Fruit fly (Drosophila melanogaster) whole organism, pupa: Measurements from ENCODE around the gene Osi16.

Source experiments
- CG10348 ChIP-seq: fragments of 200-800 bp; sonication (Bioruptor generic); IDR thresholded peaks from 2 replicates; pipeline ENCODE4 v1.3.6; 2022; ENCODE audit warnings: missing biosample characterization, missing genetic modification characterization
- CG12605 ChIP-seq: fragments of 200-800 bp; sonication (Bioruptor generic); IDR thresholded peaks from 2 replicates; pipeline ENCODE4 v1.3.6; 2022; ENCODE audit warnings: missing biosample characterization, missing genetic modification characterization
- CG13204 ChIP-seq: fragments of 200-800 bp; sonication (Bioruptor generic); optimal IDR thresholded peaks from 2 replicates; lab custom pipeline; 2018; ENCODE audit warnings: missing biosample characterization, mild to moderate bottlenecking, missing genetic modification characterization, moderate library complexity
- CG14655 ChIP-seq: fragments of 200-800 bp; sonication (Bioruptor generic); optimal IDR thresholded peaks from 3 replicates; lab custom pipeline; 2017; ENCODE audit warnings: mild to moderate bottlenecking, missing biosample characterization, missing genetic modification reagents, missing genetic modification characterization
- CG15710 ChIP-seq: fragments of 200-800 bp; sonication (Bioruptor generic); optimal IDR thresholded peaks from 2 replicates; lab custom pipeline; 2018; ENCODE audit warnings: missing biosample characterization, mild to moderate bottlenecking, missing genetic modification characterization, moderate library complexity
- CG17806 ChIP-seq: fragments of 200-800 bp; sonication (Bioruptor generic); optimal IDR thresholded peaks from 2 replicates; lab custom pipeline; 2018; ENCODE audit warnings: missing biosample characterization, mild to moderate bottlenecking, missing genetic modification characterization, moderate library complexity
- CG32121 ChIP-seq: fragments of 200-800 bp; sonication (Bioruptor generic); IDR thresholded peaks from 2 replicates; pipeline ENCODE4 v1.3.6; 2022; ENCODE audit warnings: missing biosample characterization, missing genetic modification characterization
- CG34367 ChIP-seq: fragments of 200-800 bp; sonication (Bioruptor generic); optimal IDR thresholded peaks from 2 replicates; lab custom pipeline; 2018; ENCODE audit warnings: missing biosample characterization, mild to moderate bottlenecking, missing genetic modification characterization
- CG4496 ChIP-seq: fragments of 200-800 bp; sonication (Bioruptor generic); IDR thresholded peaks from 3 replicates; pipeline ENCODE4 v1.3.6; 2022; ENCODE audit warnings: missing biosample characterization, missing genetic modification characterization
- CG8159 ChIP-seq: fragments of 200-800 bp; sonication (Bioruptor generic); optimal IDR thresholded peaks from 3 replicates; lab custom pipeline; 2018; ENCODE audit warnings: missing biosample characterization, mild to moderate bottlenecking, missing genetic modification characterization, moderate library complexity
- CG8301 ChIP-seq: fragments of 200-800 bp; sonication (Bioruptor generic); optimal IDR thresholded peaks from 2 replicates; lab custom pipeline; 2018; ENCODE audit warnings: missing biosample characterization, mild to moderate bottlenecking, missing genetic modification characterization
- CG9948 ChIP-seq: fragments of 200-800 bp; sonication (Bioruptor generic); optimal IDR thresholded peaks from 2 replicates; lab custom pipeline; 2018; ENCODE audit warnings: missing biosample characterization, mild to moderate bottlenecking, missing genetic modification characterization, moderate library complexity
- D1 ChIP-seq: fragments of 200-800 bp; sonication (Bioruptor generic); optimal IDR thresholded peaks from 2 replicates; lab custom pipeline; 2018; ENCODE audit warnings: missing biosample characterization, mild to moderate bottlenecking, missing genetic modification characterization, moderate library complexity
- EcR ChIP-seq: fragments of 200-800 bp; sonication (Bioruptor generic); optimal IDR thresholded peaks from 3 replicates; lab custom pipeline; 2019; ENCODE audit warnings: missing biosample characterization, missing genetic modification characterization, mild to moderate bottlenecking, moderate library complexity, missing genetic modification reagents
- Ets98B ChIP-seq: fragments of 200-800 bp; sonication (Bioruptor generic); IDR thresholded peaks from 2 replicates; pipeline ENCODE4 v1.3.6; 2022; ENCODE audit warnings: missing biosample characterization, missing genetic modification characterization
- Pif1A ChIP-seq: fragments of 200-800 bp; sonication (Bioruptor generic); optimal IDR thresholded peaks from 3 replicates; lab custom pipeline; 2016; ENCODE audit warnings: missing biosample characterization, missing genetic modification characterization
- Pif1B ChIP-seq: fragments of 200-800 bp; sonication (Bioruptor generic); optimal IDR thresholded peaks from 3 replicates; lab custom pipeline; 2016; ENCODE audit warnings: missing biosample characterization, missing genetic modification characterization
- Snoo ChIP-seq: fragments of 200-800 bp; sonication (Bioruptor generic); optimal IDR thresholded peaks from 3 replicates; lab custom pipeline; 2017; ENCODE audit warnings: missing biosample characterization, mild to moderate bottlenecking, missing genetic modification characterization, inconsistent platforms
- fd96Ca ChIP-seq: fragments of 200-800 bp; sonication (Bioruptor generic); IDR thresholded peaks from 3 replicates; pipeline ENCODE4 v1.3.6; 2022; ENCODE audit warnings: missing biosample characterization, missing genetic modification characterization
- gl ChIP-seq: fragments of 200-800 bp; sonication (Bioruptor generic); optimal IDR thresholded peaks from 2 replicates; lab custom pipeline; 2018; ENCODE audit warnings: missing biosample characterization, mild to moderate bottlenecking, missing genetic modification characterization
- rn ChIP-seq: fragments of 200-800 bp; sonication (Bioruptor generic); IDR thresholded peaks from 2 replicates; pipeline ENCODE4 v1.3.6; 2022; ENCODE audit warnings: missing biosample characterization, missing genetic modification characterization

Gene Osi16

DNA sequence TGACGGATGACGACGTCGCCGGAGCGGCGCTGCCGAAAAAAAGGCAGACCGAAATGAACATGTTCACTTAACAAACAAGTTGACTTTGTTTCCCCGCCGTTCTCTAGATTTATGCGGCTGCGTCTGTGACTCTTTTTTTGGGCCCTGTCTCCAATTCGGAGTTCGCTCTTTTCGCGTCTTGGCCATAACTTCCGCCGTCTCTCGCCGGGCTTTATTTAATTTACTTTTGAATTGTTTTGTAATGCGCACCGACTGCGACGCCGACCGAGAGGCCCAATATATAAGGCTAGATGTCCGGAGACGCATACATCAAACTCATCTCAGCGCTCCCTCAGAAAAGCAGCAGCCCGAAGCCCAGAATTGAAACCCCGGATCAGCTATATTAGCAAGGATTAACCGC lies 6.2 kb upstream of the Osi16 start, which contains the start of gene Osi14:
Gene Osi14 (plus strand): TSS at position 301 of the 400 bp plus-strand sequence.
- no peak for TF ChIP-seq CG15710 (tag; lab: Kevin White, UChicago)
- TF ChIP-seq Snoo: no peak
- no peak for TF ChIP-seq EcR (GFP tag; lab: Kevin White, UChicago)
- no peak for TF ChIP-seq CG10348 (GFP tag; lab: Robert Waterston, UW)
- TF ChIP-seq CG34367 (tag; lab: Kevin White, UChicago): no peak
- TF ChIP-seq D1 (tag; lab: Kevin White, UChicago): no peak
- TF ChIP-seq Pif1A: no peak
- TF ChIP-seq fd96Ca (GFP tag; lab: Robert Waterston, UW): no peak
- no peak for TF ChIP-seq CG12605
- TF ChIP-seq Pif1B (GFP tag; lab: Kevin White, UChicago): no peak
- TF ChIP-seq CG32121 (GFP tag; lab: Robert Waterston, UW): no peak
- no peak for TF ChIP-seq CG14655 (GFP tag; lab: Kevin White, UChicago)
- TF ChIP-seq CG8159 (tag; lab: Kevin White, UChicago): no peak
- no peak for TF ChIP-seq Ets98B (GFP tag; lab: Robert Waterston, UW)
- TF ChIP-seq CG4496 (GFP tag; lab: Robert Waterston, UW): no peak
- no peak for TF ChIP-seq CG13204 (GFP tag; lab: Kevin White, UChicago)
- no peak for TF ChIP-seq gl (tag; lab: Kevin White, UChicago)

DNA sequence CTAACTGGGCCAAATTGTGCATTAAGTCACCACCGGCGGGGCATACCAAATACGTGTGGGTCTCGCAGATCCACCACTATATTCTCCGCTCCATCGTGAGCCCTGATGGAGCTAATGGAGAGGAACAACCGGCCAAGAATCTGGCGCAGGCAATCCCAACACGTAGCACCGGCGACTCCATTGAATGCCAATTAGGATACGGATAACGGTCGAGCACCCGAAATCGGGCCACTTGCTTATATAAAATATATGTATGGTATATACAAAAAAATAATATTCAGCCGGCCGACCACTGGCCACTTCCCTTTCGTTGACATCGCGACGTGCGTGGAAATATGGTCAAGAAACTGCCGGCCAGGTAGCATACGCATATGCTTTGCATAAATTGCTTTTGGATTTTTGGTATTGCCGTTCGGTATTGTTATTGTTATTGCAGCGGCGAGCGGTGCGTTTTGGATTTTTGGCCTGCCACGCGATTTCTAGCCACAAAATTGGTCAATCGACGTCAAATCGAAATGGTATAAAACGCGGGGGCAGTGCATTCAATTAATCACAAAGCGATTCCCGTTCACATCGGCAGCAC lies 3.7 kb upstream of the Osi16 start, which contains the start of gene Osi15:
Gene Osi15 (plus strand): TSS at position 548 of the 583 bp plus-strand sequence.
- no peak for TF ChIP-seq D1 (tag; lab: Kevin White, UChicago)
- TF ChIP-seq CG17806 (tag; lab: Kevin White, UChicago): no peak
- no peak for TF ChIP-seq CG15710 (tag; lab: Kevin White, UChicago)
- no peak for TF ChIP-seq CG9948 (tag; lab: Kevin White, UChicago)
- TF ChIP-seq CG10348 (GFP tag; lab: Robert Waterston, UW): no peak
- no peak for TF ChIP-seq rn (GFP tag; lab: Robert Waterston, UW)
- no peak for TF ChIP-seq CG8301
- TF ChIP-seq CG8159 (tag; lab: Kevin White, UChicago): no peak
- no peak for TF ChIP-seq CG4496 (GFP tag; lab: Robert Waterston, UW)
- no peak for TF ChIP-seq CG32121 (GFP tag; lab: Robert Waterston, UW)

DNA sequence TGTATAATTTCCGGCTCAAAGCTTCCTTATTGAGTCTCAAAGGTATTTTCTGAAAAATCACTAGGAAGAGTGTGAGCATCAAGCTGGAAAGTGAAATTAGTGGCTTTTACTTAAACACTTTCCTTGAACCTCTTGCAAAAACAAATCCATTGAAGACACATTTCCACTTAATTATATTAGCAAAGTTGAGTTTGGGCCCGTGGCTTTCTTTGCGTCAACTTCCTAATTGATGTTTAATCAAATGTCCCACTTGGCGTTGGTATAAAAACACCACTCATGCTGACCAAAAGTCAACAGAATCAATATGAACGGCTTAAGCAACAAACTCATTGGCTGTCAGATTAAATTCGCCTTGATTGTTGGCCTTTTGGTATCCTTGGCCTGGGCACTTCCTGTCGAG lies 1.3 kb upstream of the Osi16 start, which contains the start of gene CG46396:
Gene CG46396 (plus strand): TSS at position 301 of the 400 bp plus-strand sequence.
- TF ChIP-seq CG14655 (GFP tag; lab: Kevin White, UChicago) (no peak), Pif1B (GFP tag; lab: Kevin White, UChicago) (no peak), CG13204 (GFP tag; lab: Kevin White, UChicago) (no peak), CG32121 (GFP tag; lab: Robert Waterston, UW) (no peak), CG8159 (tag; lab: Kevin White, UChicago) (no peak), D1 (tag; lab: Kevin White, UChicago) (no peak)

DNA sequence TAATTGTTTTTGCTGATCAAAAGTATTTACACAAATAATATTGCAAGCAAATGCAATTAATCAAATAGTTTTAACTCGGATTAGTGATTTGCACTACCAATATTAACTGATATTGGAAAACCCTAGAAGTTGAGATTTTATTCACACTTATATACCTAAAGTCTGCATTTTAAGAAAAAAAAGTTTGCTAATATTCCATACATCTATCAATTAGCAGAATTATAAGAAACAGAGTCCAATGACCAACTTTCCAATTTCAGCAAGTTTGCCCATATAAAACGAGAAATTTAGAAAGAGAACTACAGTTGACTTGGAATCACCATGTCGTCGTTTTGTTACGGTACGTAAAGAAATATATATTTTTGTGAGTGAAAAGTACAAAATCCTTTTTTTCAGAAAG lies 1.5 kb downstream of the Osi16 start, which contains the start of gene CG46026:
Gene CG46026 (plus strand): TSS at position 301 of the 400 bp plus-strand sequence.
- TF ChIP-seq CG10348 (GFP tag; lab: Robert Waterston, UW): no peak
- no peak for TF ChIP-seq rn (GFP tag; lab: Robert Waterston, UW)
- TF ChIP-seq CG13204 (GFP tag; lab: Kevin White, UChicago): no peak
- TF ChIP-seq fd96Ca (GFP tag; lab: Robert Waterston, UW): no peak
- no peak for TF ChIP-seq CG14655 (GFP tag; lab: Kevin White, UChicago)
- TF ChIP-seq CG4496 (GFP tag; lab: Robert Waterston, UW): no peak
- TF ChIP-seq CG8301: no peak
- TF ChIP-seq EcR (GFP tag; lab: Kevin White, UChicago): no peak
- no peak for TF ChIP-seq CG8159 (tag; lab: Kevin White, UChicago)
- no peak for TF ChIP-seq D1 (tag; lab: Kevin White, UChicago)
- TF ChIP-seq CG34367 (tag; lab: Kevin White, UChicago): no peak
- TF ChIP-seq CG15710 (tag; lab: Kevin White, UChicago): no peak
- TF ChIP-seq Snoo: no peak
- TF ChIP-seq Pif1A: no peak
- TF ChIP-seq Ets98B (GFP tag; lab: Robert Waterston, UW): no peak
- no peak for TF ChIP-seq CG9948 (tag; lab: Kevin White, UChicago)
- no peak for TF ChIP-seq CG12605

DNA sequence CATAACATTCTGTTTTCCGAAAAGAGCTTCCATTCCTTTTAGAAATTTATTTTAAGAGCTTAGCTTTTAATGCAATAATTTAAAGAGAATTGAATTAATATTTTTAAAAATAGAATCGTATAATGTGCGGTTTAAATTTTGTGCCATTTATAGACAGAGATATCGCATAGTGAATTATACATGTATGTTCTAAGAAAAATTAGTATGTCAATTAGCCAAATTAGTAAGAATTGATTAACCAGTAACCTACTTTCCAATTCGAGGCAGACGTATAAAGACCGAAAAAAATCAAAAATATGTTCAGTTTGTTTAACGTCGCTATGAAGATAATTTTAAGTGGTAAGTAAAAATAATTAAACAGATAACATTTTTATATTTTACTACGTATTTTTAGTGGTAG lies 4.6 kb downstream of the Osi16 start, which contains the start of gene CG31560:
Gene CG31560 (plus strand): TSS at position 301 of the 400 bp plus-strand sequence.
- TF ChIP-seq CG13204 (GFP tag; lab: Kevin White, UChicago) (no peak), CG8159 (tag; lab: Kevin White, UChicago) (no peak), CG9948 (tag; lab: Kevin White, UChicago) (no peak)
- TF ChIP-seq, all 21 proteins: peak for 0

DNA sequence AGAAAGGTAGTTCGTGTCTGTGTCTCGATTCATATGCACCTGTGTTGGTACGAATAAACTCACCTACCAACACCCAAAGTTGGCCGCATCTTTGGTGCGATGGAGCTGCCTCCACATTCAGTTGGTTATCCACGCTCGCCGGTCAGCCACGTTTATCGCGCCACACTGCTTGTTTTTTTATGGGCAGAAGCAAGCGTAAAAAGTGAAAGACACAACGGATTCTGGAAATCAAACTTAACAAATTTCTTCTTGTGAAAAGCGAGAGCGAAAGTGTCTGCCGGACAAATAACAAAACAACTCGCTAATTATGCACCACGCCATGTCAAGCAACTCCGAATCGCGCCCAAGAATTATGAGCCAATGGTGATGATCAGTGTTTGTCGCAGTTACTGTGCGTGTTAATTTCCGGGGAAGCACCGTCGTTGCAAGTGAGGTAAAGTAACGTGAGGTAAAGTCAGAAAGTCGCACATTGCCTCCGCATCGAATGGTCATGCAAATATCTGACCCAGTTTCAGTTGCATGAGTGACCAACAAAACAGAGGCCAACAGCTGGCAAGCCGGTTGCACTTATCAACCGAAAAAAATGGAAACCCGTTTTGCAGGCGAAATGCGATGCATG lies 6.7 kb downstream of the Osi16 start, which contains the start of gene Osi17:
Gene Osi17 (plus strand): TSS at position 132 of the 619 bp plus-strand sequence.
- TF ChIP-seq CG34367 (tag; lab: Kevin White, UChicago): no peak
- TF ChIP-seq rn (GFP tag; lab: Robert Waterston, UW): no peak
- no peak for TF ChIP-seq CG32121 (GFP tag; lab: Robert Waterston, UW)
- no peak for TF ChIP-seq gl (tag; lab: Kevin White, UChicago)
- TF ChIP-seq CG4496 (GFP tag; lab: Robert Waterston, UW): 0 out of 3 replicates have a peak, but pooled peaks have one; percentile 21
